Fruit fly (Drosophila melanogaster): Measurements from ENCODE around the gene CG9377.

Gene CG9377

dm6 chr2L:13387255-13387654 is 25.9 kb upstream of the CG9377 start, which contains the start of the genes Ing5 and CG7099 (continued):
- TF ChIP-seq achi (GFP tag; optimal IDR thresholded peaks at IDR 0.05): peak; percentile 96
- peak; percentile 86 for TF ChIP-seq CG1621 (tag; optimal IDR thresholded peaks at IDR 0.05)
- TF ChIP-seq fd59A (GFP tag; optimal IDR thresholded peaks at IDR 0.05): peak; percentile 84
- TF ChIP-seq Gug (GFP tag; IDR thresholded peaks at IDR 0.05): peak; percentile 93
- TF ChIP-seq ss (GFP tag; optimal IDR thresholded peaks at IDR 0.05): peak in 1 of 2 experiments; percentile 89
- peak; percentile 80 for TF ChIP-seq CG6808 (GFP tag; optimal IDR thresholded peaks at IDR 0.05)
- peak; percentile 92 for TF ChIP-seq Eip93F (GFP tag; optimal IDR thresholded peaks at IDR 0.05)
- TF ChIP-seq cyc (GFP tag; optimal IDR thresholded peaks at IDR 0.05): peak; percentile 95
- TF ChIP-seq Hr39 (GFP tag; optimal IDR thresholded peaks at IDR 0.05): peak; percentile 95
- peak; percentile 97 for TF ChIP-seq CG10631 (GFP tag; optimal IDR thresholded peaks at IDR 0.05)
- TF ChIP-seq Blimp-1 (GFP tag; optimal IDR thresholded peaks at IDR 0.05): peak; percentile 78
- TF ChIP-seq Hr38 (GFP tag; optimal IDR thresholded peaks at IDR 0.05): peak; percentile 19
- TF ChIP-seq CG6854 (GFP tag; optimal IDR thresholded peaks at IDR 0.05): peak; percentile 82
- peak; percentile 95 for TF ChIP-seq Smox (GFP tag; optimal IDR thresholded peaks at IDR 0.05)
- no peak for TF ChIP-seq svp (GFP tag)
- TF ChIP-seq Sox15 (GFP tag; optimal IDR thresholded peaks at IDR 0.05): peak; percentile 94
- TF ChIP-seq fd85E (GFP tag; optimal IDR thresholded peaks at IDR 0.05): no peak
- TF ChIP-seq CG8319 (GFP tag; optimal IDR thresholded peaks at IDR 0.05): peak; percentile 90
- TF ChIP-seq vri (GFP tag; optimal IDR thresholded peaks at IDR 0.05): no peak
- TF ChIP-seq net (GFP tag; optimal IDR thresholded peaks at IDR 0.05): peak; percentile 93
- peak; percentile 97 for TF ChIP-seq OdsH (GFP tag; optimal IDR thresholded peaks at IDR 0.05)
- peak; percentile 96 for TF ChIP-seq CG31627 (GFP tag; optimal IDR thresholded peaks at IDR 0.05)
- TF ChIP-seq eg (GFP tag; IDR thresholded peaks at IDR 0.05): peak; percentile 96
- TF ChIP-seq CG9139 (GFP tag; optimal IDR thresholded peaks at IDR 0.05): no peak
- TF ChIP-seq Lpt (GFP tag; optimal IDR thresholded peaks at IDR 0.05): peak; percentile 90
- peak; percentile 97 for TF ChIP-seq acj6 (GFP tag; optimal IDR thresholded peaks at IDR 0.05)
- TF ChIP-seq pdm3 (GFP tag; optimal IDR thresholded peaks at IDR 0.05): peak; percentile 95
- TF ChIP-seq fkh (GFP tag; optimal IDR thresholded peaks at IDR 0.05): peak; percentile 95

- TF ChIP-seq Lpt (GFP tag; optimal IDR thresholded peaks at IDR 0.05) (no peak), Hr39 (GFP tag; optimal IDR thresholded peaks at IDR 0.05) (no peak), Eip78C (GFP tag) (no peak), CG6854 (GFP tag; optimal IDR thresholded peaks at IDR 0.05) (no peak), CG10631 (GFP tag; optimal IDR thresholded peaks at IDR 0.05) (peak; percentile 3), CG6163 (GFP tag; IDR thresholded peaks at IDR 0.05) (no peak), esn (GFP tag; optimal IDR thresholded peaks at IDR 0.05) (peak; percentile 23), acj6 (GFP tag; optimal IDR thresholded peaks at IDR 0.05) (peak; percentile 3), CG6808 (GFP tag; optimal IDR thresholded peaks at IDR 0.05) (no peak)
These were observed 21.1 kb upstream of the CG9377 start, which contains the start of gene loqs for dm6 chr2L:13382351-13383029. TSS of gene loqs (plus strand) at chr2L:13382652.

dm6 chr2L:13378488-13378964 is 17.2 kb upstream of the CG9377 start, which contains the start of the genes CG9302 and beta'COP:
TSS of gene CG9302 (minus strand) at chr2L:13378538.
TSS of gene beta'COP (plus strand) at chr2L:13378902.
- no peak for TF ChIP-seq CG8119 (GFP tag; IDR thresholded peaks at IDR 0.05)
- TF ChIP-seq Ets96B (tag; optimal IDR thresholded peaks at IDR 0.05): peak; percentile 60
- TF ChIP-seq cyc (GFP tag; optimal IDR thresholded peaks at IDR 0.05): peak; percentile 46
- no peak for TF ChIP-seq CG32006 (GFP tag; optimal IDR thresholded peaks at IDR 0.05)
- TF ChIP-seq Sox15 (GFP tag; optimal IDR thresholded peaks at IDR 0.05): peak; percentile 66
- peak; percentile 32 for TF ChIP-seq CG11762 (GFP tag; optimal IDR thresholded peaks at IDR 0.05; ENCODE audit: insufficient read depth)
- TF ChIP-seq Eip75B (GFP tag; optimal IDR thresholded peaks at IDR 0.05): no peak
- peak; percentile 61 for TF ChIP-seq CG31627 (GFP tag; optimal IDR thresholded peaks at IDR 0.05)
- peak; percentile 21 for TF ChIP-seq Eip93F (GFP tag; optimal IDR thresholded peaks at IDR 0.05)
- no peak for TF ChIP-seq CG15336 (GFP tag; IDR thresholded peaks at IDR 0.05)
- TF ChIP-seq CG3032 (tag; optimal IDR thresholded peaks at IDR 0.05): peak; percentile 78
- TF ChIP-seq CG6792 (GFP tag; optimal IDR thresholded peaks at IDR 0.05): peak; percentile 45
- TF ChIP-seq CG34406 (GFP tag; optimal IDR thresholded peaks at IDR 0.05): peak; percentile 48
- no peak for TF ChIP-seq dac (GFP tag; optimal IDR thresholded peaks at IDR 0.05)
- peak; percentile 71 for TF ChIP-seq lz (GFP tag; optimal IDR thresholded peaks at IDR 0.05)
- peak; percentile 67 for TF ChIP-seq esn (GFP tag; optimal IDR thresholded peaks at IDR 0.05)
- TF ChIP-seq Ets21C (GFP tag; optimal IDR thresholded peaks at IDR 0.05): no peak
- peak; percentile 74 for TF ChIP-seq OdsH (GFP tag; optimal IDR thresholded peaks at IDR 0.05)
- peak; percentile 72 for TF ChIP-seq acj6 (GFP tag; optimal IDR thresholded peaks at IDR 0.05)
- TF ChIP-seq fd59A (GFP tag; optimal IDR thresholded peaks at IDR 0.05): peak; percentile 16
- peak; percentile 28; the same call in 1 of the 3 replicates for TF ChIP-seq eg (GFP tag; IDR thresholded peaks at IDR 0.05)
- peak; percentile 80 for TF ChIP-seq achi (GFP tag; optimal IDR thresholded peaks at IDR 0.05)
- peak; percentile 47 for TF ChIP-seq Gug (GFP tag; IDR thresholded peaks at IDR 0.05)
- peak; percentile 56 for TF ChIP-seq dsx (GFP tag; optimal IDR thresholded peaks at IDR 0.05; ENCODE audit: poor library complexity, severe bottlenecking)
- no peak for TF ChIP-seq CG8319 (GFP tag; optimal IDR thresholded peaks at IDR 0.05)
- TF ChIP-seq vri (GFP tag; optimal IDR thresholded peaks at IDR 0.05): no peak
- peak; percentile 79 for TF ChIP-seq CG10631 (GFP tag; optimal IDR thresholded peaks at IDR 0.05)

All from whole organism, prepupa.